Worm (Caenorhabditis elegans): ENCODE results near the gene F26D11.12.

ce11 chrV:7940299-7940698 lies 14.8 kb downstream of the F26D11.12 start, which contains the start of gene srt-53:
- no peak for TF ChIP-seq ceh-82 (tag; optimal IDR thresholded peaks at IDR 0.05)
- no peak for TF ChIP-seq nhr-76 (tag; optimal IDR thresholded peaks at IDR 0.05)
- TF ChIP-seq T20F7.1 (GFP tag; optimal IDR thresholded peaks at IDR 0.05) = no peak

Data from whole organism, L4 larva.